Worm (Caenorhabditis elegans) whole organism, L1 larva: ENCODE measurements around the gene F21D9.2.
"Not testable (repeated sequence)": the region's sequence is repeated elsewhere in the genome, so short reads cannot be mapped to it uniquely, and the experiment has no call there.

Experiments
- alr-1 ChIP-seq: fragments of 200-800 bp; sonication (Bioruptor generic); optimal IDR thresholded peaks from 2 replicates; lab custom pipeline; 2018; ENCODE audit warnings: borderline replicate concordance, mild to moderate bottlenecking, missing genetic modification characterization, missing compliant biosample characterization
- aly-2 ChIP-seq: fragments of 150-350 bp; optimal IDR thresholded peaks from 2 replicates; lab custom pipeline; 2014; ENCODE audit warnings: missing biosample characterization, missing genetic modification characterization
- ceh-82 ChIP-seq, 3 experiments: fragments of 150-350 bp in 1 of 3; sonication (generic microtip) in 2 of 3; optimal IDR thresholded peaks; 2 replicates each; lab custom pipeline; 2014 to 2017; ENCODE audit warnings: missing biosample characterization in 3 of 3, missing genetic modification characterization in 3 of 3
- egl-13 ChIP-seq: sonication (generic microtip); optimal IDR thresholded peaks from 2 replicates; lab custom pipeline; 2016; ENCODE audit warnings: missing genotype, missing genetic modification reagents, missing genetic modification characterization, missing compliant biosample characterization
- lir-3 ChIP-seq: sonication (generic microtip); optimal IDR thresholded peaks from 2 replicates; lab custom pipeline; 2016; ENCODE audit warnings: mild to moderate bottlenecking, missing genetic modification characterization, moderate library complexity, missing compliant biosample characterization; ENCODE audit not compliant: poor library complexity
- nhr-71 ChIP-seq: sonication (generic microtip); optimal IDR thresholded peaks from 2 replicates; lab custom pipeline; 2016; ENCODE audit warnings: mild to moderate bottlenecking, missing genetic modification characterization, moderate library complexity, missing compliant biosample characterization
- sox-4 ChIP-seq: sonication (generic microtip); optimal IDR thresholded peaks from 2 replicates; lab custom pipeline; 2016; ENCODE audit warnings: missing genetic modification characterization, missing compliant biosample characterization
- vab-15 ChIP-seq: sonication (generic microtip); optimal IDR thresholded peaks from 2 replicates; lab custom pipeline; 2017; ENCODE audit warnings: missing genotype, mild to moderate bottlenecking, missing genetic modification characterization, missing compliant biosample characterization
- ztf-11 ChIP-seq, 2 experiments: sonication (generic microtip); optimal IDR thresholded peaks; 2 replicates each; lab custom pipeline; 2016 to 2017; ENCODE audit warnings: missing genetic modification characterization in 2 of 2, missing biosample characterization in 1 of 2, missing compliant biosample characterization in 1 of 2

DNA sequence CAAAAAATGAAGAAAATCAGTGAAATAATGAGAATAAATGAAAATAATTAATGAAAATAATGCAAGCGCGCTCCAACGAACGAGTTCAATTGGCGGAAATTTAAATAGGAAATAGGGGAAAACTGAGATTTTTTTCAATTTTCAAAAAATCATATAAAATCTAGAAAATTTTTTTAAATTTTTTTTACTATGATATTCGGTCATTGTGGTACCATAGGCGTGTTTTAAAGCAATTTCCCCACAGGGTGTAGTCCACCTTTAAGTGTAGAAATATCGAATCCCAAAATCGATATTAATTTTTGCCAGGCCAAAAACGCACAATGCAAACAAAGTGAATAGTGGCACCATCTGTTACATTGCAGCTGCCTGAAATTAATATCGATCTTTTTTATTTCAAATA, 1.9 kb upstream of the F21D9.2 start, which contains the start of gene F21D9.1:
- TF ChIP-seq aly-2 (tag; lab: Kevin White, UChicago); ceh-82 (tag; optimal IDR thresholded peaks at IDR 0.05; lab: Kevin White, UChicago); sox-4 (tag; lab: Kevin White, UChicago); alr-1 (tag; lab: Kevin White, UChicago); ztf-11 (tag; optimal IDR thresholded peaks at IDR 0.05; lab: Kevin White, UChicago); vab-15; egl-13 (tag; lab: Kevin White, UChicago); lir-3 (tag; lab: Kevin White, UChicago); nhr-71 (tag; lab: Kevin White, UChicago): not testable (repeated sequence)
